Worm (Caenorhabditis elegans) whole organism, L2 larva: Measurements from ENCODE around the gene hlh-19.

Experiments
- R02D3.7 ChIP-seq: fragments of 150-350 bp; optimal IDR thresholded peaks from 2 replicates; lab custom pipeline; 2014; ENCODE audit warnings: missing biosample characterization, missing genetic modification characterization
- zag-1 ChIP-seq: fragments of 150-350 bp; optimal IDR thresholded peaks from 2 replicates; lab custom pipeline; 2014; ENCODE audit warnings: missing biosample characterization, missing genetic modification characterization
- ztf-11 ChIP-seq: sonication (generic microtip); optimal IDR thresholded peaks from 2 replicates; lab custom pipeline; 2017; ENCODE audit warnings: missing biosample characterization, missing genetic modification characterization

DNA sequence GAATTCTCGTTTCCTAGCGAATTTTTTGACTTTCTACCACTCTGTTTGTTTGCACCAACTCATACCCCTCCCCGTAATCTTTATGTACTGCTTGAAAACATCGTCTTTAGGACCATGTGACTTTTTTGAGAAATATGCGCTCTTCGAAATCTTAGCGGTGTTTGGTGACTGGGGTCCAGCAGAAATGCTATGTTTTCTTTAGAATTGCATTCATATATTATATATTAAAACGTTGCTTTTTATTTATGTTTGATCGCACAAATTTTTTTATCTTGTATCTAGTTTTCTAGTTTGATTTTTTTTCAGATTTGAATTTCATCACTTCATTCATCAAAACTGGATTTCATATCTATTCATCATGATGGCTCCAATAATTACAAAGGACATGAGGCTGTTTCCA is 44.8 kb upstream of the hlh-19 start, which contains the start of gene F13C5.1:
- TF ChIP-seq R02D3.7 (no peak), zag-1 (no peak), ztf-11 (tag; lab: Kevin White, UChicago) (no peak)
